Worm (Caenorhabditis elegans): ENCODE measurements around the gene F21H7.5.

DNA sequence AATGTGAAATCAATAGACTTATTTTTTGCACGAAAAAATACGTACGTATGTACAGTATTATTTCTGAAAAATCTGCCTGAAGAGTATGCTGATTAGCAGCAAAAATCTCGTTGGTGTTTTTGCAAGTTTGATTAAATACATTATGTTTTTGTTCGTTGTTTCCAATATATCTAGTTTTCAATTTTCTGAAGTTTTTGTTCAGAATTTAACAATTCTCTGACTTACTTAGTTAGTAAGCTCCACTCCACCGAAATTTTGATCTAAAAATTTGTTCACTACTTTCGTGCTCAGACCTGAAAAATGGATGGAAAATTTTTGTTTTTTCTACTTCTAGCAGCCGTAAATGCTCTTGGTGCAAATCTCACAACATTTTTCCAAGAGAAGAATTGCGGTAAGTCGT is 32.4 kb upstream of the F21H7.5 start, which contains the start of gene irld-26:
- TF ChIP-seq dmd-4 (tag; optimal IDR thresholded peaks at IDR 0.05) (no peak), aly-2 (tag; optimal IDR thresholded peaks at IDR 0.05) (no peak), lin-13 (GFP tag; optimal IDR thresholded peaks at IDR 0.05) (no peak), peb-1 (tag; optimal IDR thresholded peaks at IDR 0.05) (no peak), skn-1 (tag; optimal IDR thresholded peaks at IDR 0.05) (no peak), nhr-23 (tag; optimal IDR thresholded peaks at IDR 0.05) (no peak), nhr-129 (tag; optimal IDR thresholded peaks at IDR 0.05) (no peak), lsy-2 (tag; optimal IDR thresholded peaks at IDR 0.05) (no peak), fos-1 (tag; optimal IDR thresholded peaks at IDR 0.05) (no peak), ztf-4 (tag; optimal IDR thresholded peaks at IDR 0.05) (no peak), ztf-11 (tag; optimal IDR thresholded peaks at IDR 0.05) (no peak), ama-1 (optimal IDR thresholded peaks at IDR 0.05) (no peak)

All from whole organism, L2 larva.